Fruit fly (Drosophila melanogaster): ENCODE results near the gene bel.

The bel gene

DNA sequence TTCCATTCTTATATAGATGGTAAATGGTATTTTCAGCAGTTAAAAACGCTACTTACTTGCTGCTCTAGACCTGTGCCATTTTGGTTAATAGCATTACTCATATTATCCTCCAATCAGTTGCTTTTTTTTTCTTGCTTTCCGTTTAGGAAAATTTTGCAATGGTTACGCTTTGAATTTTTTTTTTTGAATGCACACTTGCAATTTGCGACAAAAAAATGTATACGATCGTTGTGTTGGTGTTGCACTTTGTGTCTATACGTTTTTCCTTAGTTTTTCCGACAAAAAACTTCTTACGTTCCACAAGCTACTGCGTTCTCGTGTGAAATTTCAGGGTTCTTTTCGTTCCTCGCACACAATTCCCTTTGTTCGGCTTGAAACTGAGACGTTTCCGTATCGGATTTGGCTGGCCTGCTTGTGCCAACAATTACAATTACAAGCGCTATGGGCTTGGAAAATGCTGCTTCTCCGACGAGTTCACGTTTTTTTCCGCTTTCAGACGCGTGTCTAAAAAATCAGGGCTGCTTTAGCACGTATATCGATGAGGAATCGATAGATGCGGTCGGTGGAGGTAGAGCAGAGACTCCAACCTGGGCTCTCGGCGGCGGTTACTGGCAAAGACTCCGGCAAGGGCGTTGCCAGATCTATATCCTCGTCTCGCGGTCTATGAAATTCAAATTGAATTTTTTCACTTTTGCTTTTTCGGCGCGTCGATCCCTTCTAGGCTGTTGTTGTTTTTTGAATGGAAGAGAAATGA is 477 bp downstream of the bel start (continued):
- TF ChIP-seq CG17186 (GFP tag; optimal IDR thresholded peaks at IDR 0.05) (peak; percentile 87), CG30020 (tag; optimal IDR thresholded peaks at IDR 0.05) (peak; percentile 42), Meics (GFP tag; optimal IDR thresholded peaks at IDR 0.05) (peak; percentile 67), jumu (GFP tag; optimal IDR thresholded peaks at IDR 0.05) (peak; percentile 81), insv (GFP tag; optimal IDR thresholded peaks at IDR 0.05) (peak in 1 of 2 experiments; percentile 63), CG32532 (GFP tag; IDR thresholded peaks at IDR 0.05) (peak; percentile 60; the same call in 1 of the 2 replicates), CG10543 (GFP tag; optimal IDR thresholded peaks at IDR 0.05) (peak; percentile 68), ERR (GFP tag; optimal IDR thresholded peaks at IDR 0.05) (peak; percentile 61), CG10366 (GFP tag; IDR thresholded peaks at IDR 0.05) (no peak), Gug (GFP tag; IDR thresholded peaks at IDR 0.05) (no peak; the same call in 3 of the 4 replicates), Elba2 (GFP tag; optimal IDR thresholded peaks at IDR 0.05) (peak; percentile 2), tll (GFP tag; optimal IDR thresholded peaks at IDR 0.05) (peak in 1 of 2 experiments; percentile 20), CG30431 (GFP tag; optimal IDR thresholded peaks at IDR 0.05) (no peak), CG8944 (GFP tag; optimal IDR thresholded peaks at IDR 0.05) (no peak), gem (tag; optimal IDR thresholded peaks at IDR 0.05) (peak; percentile 28), usp (GFP tag; optimal IDR thresholded peaks at IDR 0.05) (no peak), unpg (GFP tag; optimal IDR thresholded peaks at IDR 0.05) (peak; percentile 40), CG7556 (GFP tag; optimal IDR thresholded peaks at IDR 0.05) (no peak), dmrt99B (tag; optimal IDR thresholded peaks at IDR 0.05) (no peak), run (tag; optimal IDR thresholded peaks at IDR 0.05) (peak; percentile 41), Bteb2 (GFP tag; optimal IDR thresholded peaks at IDR 0.05) (peak; percentile 38), CG10654 (GFP tag; optimal IDR thresholded peaks at IDR 0.05) (peak; percentile 23), CG4424 (GFP tag; optimal IDR thresholded peaks at IDR 0.05) (peak; percentile 17), CG9727 (GFP tag; optimal IDR thresholded peaks at IDR 0.05) (peak; percentile 38), peb (GFP tag; IDR thresholded peaks at IDR 0.05) (no peak), maf-S (GFP tag; optimal IDR thresholded peaks at IDR 0.05) (peak; percentile 40), Sin3A (optimal IDR thresholded peaks at IDR 0.05) (peak; percentile 78), CG9797 (GFP tag; optimal IDR thresholded peaks at IDR 0.05) (peak; percentile 78), CG14710 (tag; optimal IDR thresholded peaks at IDR 0.05) (peak; percentile 80), HmgZ (tag; optimal IDR thresholded peaks at IDR 0.05) (peak; percentile 94), bsh (GFP tag; optimal IDR thresholded peaks at IDR 0.05) (peak in 1 of 2 experiments; percentile 26), fd64A (GFP tag; optimal IDR thresholded peaks at IDR 0.05) (no peak), stwl (tag; optimal IDR thresholded peaks at IDR 0.05) (peak; percentile 76), Drgx (GFP tag; IDR thresholded peaks at IDR 0.05) (no peak), D19A (tag; optimal IDR thresholded peaks at IDR 0.05) (no peak), CG3847 (GFP tag; IDR thresholded peaks at IDR 0.05) (peak; percentile 83), CG4282 (GFP tag; optimal IDR thresholded peaks at IDR 0.05) (peak; percentile 43), ssp (GFP tag; IDR thresholded peaks at IDR 0.05) (peak; percentile 55), CG12769 (tag; optimal IDR thresholded peaks at IDR 0.05) (peak; percentile 71), CG14050 (GFP tag; IDR thresholded peaks at IDR 0.05) (no peak), HLH3B (GFP tag; IDR thresholded peaks at IDR 0.05) (no peak), CG18262 (tag; optimal IDR thresholded peaks at IDR 0.05) (peak; percentile 6), Ptx1 (GFP tag; IDR thresholded peaks at IDR 0.05) (no peak), CG4820 (GFP tag; optimal IDR thresholded peaks at IDR 0.05) (no peak), CG16779 (GFP tag; IDR thresholded peaks at IDR 0.05) (0 out of 2 replicates have a peak, but pooled peaks have one; percentile 57), CG14441 (GFP tag; IDR thresholded peaks at IDR 0.05) (no peak), nmo (GFP tag; optimal IDR thresholded peaks at IDR 0.05) (peak; percentile 64), sim (GFP tag; IDR thresholded peaks at IDR 0.05) (no peak), Six4 (GFP tag; optimal IDR thresholded peaks at IDR 0.05) (no peak), HLHmδ (GFP tag; optimal IDR thresholded peaks at IDR 0.05) (peak; percentile 27)
